Worm (Caenorhabditis elegans): Measurements from ENCODE around the gene Y69A2AR.28.

ce11 chrIV:2572107-2572506 is 40.8 kb downstream of the Y69A2AR.28 start, which contains the start of gene Y69A2AR.51:
- no peak for TF ChIP-seq flt-1 (GFP tag; IDR thresholded peaks at IDR 0.05)
- TF ChIP-seq ztf-23 (GFP tag; IDR thresholded peaks at IDR 0.05): no peak
- no peak for TF ChIP-seq klf-2 (GFP tag; conservative IDR thresholded peaks at IDR 0.05)
- TF ChIP-seq tab-1 (GFP tag; IDR thresholded peaks at IDR 0.05): no peak
- TF ChIP-seq T22C8.4 (GFP tag; IDR thresholded peaks at IDR 0.05): no peak
- no peak for TF ChIP-seq ztf-29 (GFP tag; IDR thresholded peaks at IDR 0.05)
- TF ChIP-seq cog-1 (tag; optimal IDR thresholded peaks at IDR 0.05): no peak
